Fruit fly (Drosophila melanogaster) whole organism, adult: ENCODE data around the gene CG14441.
A peak's percentile ranks its signal among the peaks of the same experiment; 100 is the strongest.

Source experiments
- CG11617 ChIP-seq: fragments of 200-800 bp; sonication (Bioruptor generic); optimal IDR thresholded peaks from 2 replicates; lab custom pipeline; 2017; ENCODE audit warnings: mild to moderate bottlenecking, missing biosample characterization, missing genetic modification reagents, missing genetic modification characterization
- CG12768 ChIP-seq: fragments of 200-800 bp; sonication (Bioruptor generic); optimal IDR thresholded peaks from 2 replicates; lab custom pipeline; 2017; ENCODE audit warnings: missing biosample characterization, missing genetic modification characterization, mild to moderate bottlenecking, moderate library complexity, missing genetic modification reagents
- CG14711 ChIP-seq: fragments of 200-800 bp; sonication (Bioruptor generic); optimal IDR thresholded peaks from 2 replicates; lab custom pipeline; 2018; ENCODE audit warnings: missing biosample characterization, mild to moderate bottlenecking, missing genetic modification characterization, moderate library complexity
- CG1620 ChIP-seq: fragments of 200-800 bp; sonication (Bioruptor generic); optimal IDR thresholded peaks from 2 replicates; lab custom pipeline; 2016; ENCODE audit warnings: missing biosample characterization, missing genetic modification characterization
- CG33017 ChIP-seq: fragments of 200-800 bp; sonication (Bioruptor generic); optimal IDR thresholded peaks from 2 replicates; lab custom pipeline; 2018; ENCODE audit warnings: missing biosample characterization, mild to moderate bottlenecking, missing genetic modification characterization, moderate library complexity
- CG5204 ChIP-seq: fragments of 200-800 bp; sonication (Bioruptor generic); optimal IDR thresholded peaks from 2 replicates; lab custom pipeline; 2016; ENCODE audit warnings: missing biosample characterization, missing genetic modification characterization
- CG7045 ChIP-seq: fragments of 200-800 bp; sonication (Bioruptor generic); optimal IDR thresholded peaks from 2 replicates; lab custom pipeline; 2017; ENCODE audit warnings: missing biosample characterization, mild to moderate bottlenecking, missing genetic modification characterization
- CG7101 ChIP-seq: fragments of 200-800 bp; sonication (Bioruptor generic); optimal IDR thresholded peaks from 2 replicates; lab custom pipeline; 2018; ENCODE audit warnings: missing biosample characterization, mild to moderate bottlenecking, missing genetic modification characterization, moderate library complexity
- Clk ChIP-seq: fragments of 200-800 bp; sonication (Bioruptor generic); optimal IDR thresholded peaks from 2 replicates; lab custom pipeline; 2017; ENCODE audit warnings: missing biosample characterization, missing genetic modification characterization
- Crg-1 ChIP-seq: fragments of 200-800 bp; sonication (Bioruptor generic); optimal IDR thresholded peaks from 2 replicates; lab custom pipeline; 2016; ENCODE audit warnings: missing biosample characterization, missing genetic modification characterization
- Hr96 ChIP-seq: fragments of 200-800 bp; sonication (Bioruptor generic); optimal IDR thresholded peaks from 2 replicates; lab custom pipeline; 2016; ENCODE audit warnings: missing biosample characterization, missing genetic modification characterization
- Mnt ChIP-seq: fragments of 200-800 bp; sonication (Bioruptor generic); optimal IDR thresholded peaks from 2 replicates; lab custom pipeline; 2016; ENCODE audit warnings: missing biosample characterization, mild to moderate bottlenecking, missing genetic modification characterization
- bab1 ChIP-seq: fragments of 200-800 bp; sonication (Bioruptor generic); optimal IDR thresholded peaks from 3 replicates; lab custom pipeline; 2019; ENCODE audit warnings: missing biosample characterization, mild to moderate bottlenecking, missing genetic modification characterization, moderate library complexity
- cic ChIP-seq: fragments of 200-800 bp; sonication (Bioruptor generic); optimal IDR thresholded peaks from 2 replicates; lab custom pipeline; 2017; ENCODE audit warnings: missing biosample characterization, mild to moderate bottlenecking, missing genetic modification characterization, moderate library complexity
- cnc ChIP-seq, 2 experiments: fragments of >200 bp; optimal IDR thresholded peaks; 2 replicates each; lab custom pipeline; 2017
- kay ChIP-seq: fragments of 200-800 bp; sonication (Bioruptor generic); peaks from one replicate; lab custom pipeline; 2016; ENCODE audit warnings: missing biosample characterization, missing genetic modification characterization, borderline replicate concordance
- ovo ChIP-seq: fragments of 200-800 bp; sonication (Bioruptor generic); optimal IDR thresholded peaks from 2 replicates; lab custom pipeline; 2016; ENCODE audit warnings: missing biosample characterization, missing genetic modification characterization
- pad ChIP-seq: fragments of 200-800 bp; sonication (Bioruptor generic); optimal IDR thresholded peaks from 3 replicates; lab custom pipeline; 2017; ENCODE audit warnings: missing biosample characterization, missing genetic modification characterization, mild to moderate bottlenecking, moderate library complexity, missing genetic modification reagents
- tj ChIP-seq: fragments of 200-800 bp; sonication (Bioruptor generic); optimal IDR thresholded peaks from 3 replicates; lab custom pipeline; 2017; ENCODE audit warnings: missing biosample characterization, mild to moderate bottlenecking, missing genetic modification characterization, moderate library complexity
- toe ChIP-seq: fragments of 200-800 bp; sonication (Bioruptor generic); optimal IDR thresholded peaks from 2 replicates; lab custom pipeline; 2016; ENCODE audit warnings: missing biosample characterization, missing genetic modification characterization

CG14441 gene

dm6 chrX:6716170-6716569 is 16.9 kb downstream of the CG14441 start:
- TF ChIP-seq tj (GFP tag; lab: Kevin White, UChicago) (no peak), CG1620 (no peak), CG5204 (GFP tag; lab: Kevin White, UChicago) (no peak), cnc (optimal IDR thresholded peaks at IDR 0.05; lab: Kevin White, UChicago) (no peak), cic (GFP tag; lab: Kevin White, UChicago) (no peak), Hr96 (GFP tag; lab: Kevin White, UChicago) (no peak), Mnt (GFP tag; lab: Kevin White, UChicago) (no peak), kay (GFP tag; lab: Kevin White, UChicago) (no peak)

- TF ChIP-seq bab1 (GFP tag; lab: Kevin White, UChicago), result peak; percentile 21
- no peak for TF ChIP-seq CG14711 (tag; lab: Kevin White, UChicago)
- no peak for TF ChIP-seq cic (GFP tag; lab: Kevin White, UChicago)
- peak; percentile 21 for TF ChIP-seq CG7101 (tag; lab: Kevin White, UChicago)
- TF ChIP-seq tj (GFP tag; lab: Kevin White, UChicago), result peak; percentile 18
- no peak for TF ChIP-seq Clk
Observed at dm6 chrX:6719259-6719658, 20.0 kb downstream of the CG14441 start.

dm6 chrX:6719968-6720367 is 20.7 kb downstream of the CG14441 start:
- no peak for TF ChIP-seq CG7045 (GFP tag; lab: Kevin White, UChicago)
- TF ChIP-seq CG12768 (GFP tag; lab: Kevin White, UChicago), result no peak
- TF ChIP-seq Hr96 (GFP tag; lab: Kevin White, UChicago), result no peak
- TF ChIP-seq CG11617 (GFP tag; lab: Kevin White, UChicago), result no peak
- no peak for TF ChIP-seq Clk
- TF ChIP-seq CG14711 (tag; lab: Kevin White, UChicago), result no peak
- TF ChIP-seq CG33017 (tag; lab: Kevin White, UChicago), result no peak
- no peak for TF ChIP-seq pad (GFP tag; lab: Kevin White, UChicago)
- no peak for TF ChIP-seq CG1620
- TF ChIP-seq cnc (optimal IDR thresholded peaks at IDR 0.05; lab: Kevin White, UChicago), result no peak
- no peak for TF ChIP-seq cic (GFP tag; lab: Kevin White, UChicago)
- TF ChIP-seq toe (GFP tag; lab: Kevin White, UChicago), result no peak
- no peak for TF ChIP-seq kay (GFP tag; lab: Kevin White, UChicago)
- no peak for TF ChIP-seq Crg-1 (GFP tag; lab: Kevin White, UChicago)

DNA sequence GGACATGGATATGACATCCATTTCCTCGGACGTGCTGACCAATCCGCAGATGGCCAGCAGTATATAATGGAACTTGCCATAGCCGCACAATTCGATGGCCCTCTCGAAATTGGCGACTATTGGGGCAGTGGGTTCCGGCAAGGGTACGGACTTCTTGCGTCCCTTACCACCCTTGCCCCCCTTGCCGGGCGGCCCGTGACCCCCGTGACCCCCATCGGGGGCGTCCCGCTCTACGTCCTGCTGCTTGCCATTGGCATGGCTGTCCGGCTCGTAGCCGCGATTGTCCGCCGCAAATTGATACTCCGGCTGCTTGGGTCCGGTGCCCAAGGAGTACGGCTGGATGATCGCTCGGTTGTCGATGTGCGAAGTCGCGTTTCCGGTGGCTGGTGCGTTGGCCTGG is 24.3 kb downstream of the CG14441 start:
- TF ChIP-seq CG7045 (GFP tag; lab: Kevin White, UChicago) (no peak), CG7101 (tag; lab: Kevin White, UChicago) (no peak), pad (GFP tag; lab: Kevin White, UChicago) (no peak), bab1 (GFP tag; lab: Kevin White, UChicago) (no peak), cnc (optimal IDR thresholded peaks at IDR 0.05; lab: Kevin White, UChicago) (no peak), toe (GFP tag; lab: Kevin White, UChicago) (no peak), CG14711 (tag; lab: Kevin White, UChicago) (no peak), ovo (GFP tag; lab: Kevin White, UChicago) (no peak), Crg-1 (GFP tag; lab: Kevin White, UChicago) (no peak), CG33017 (tag; lab: Kevin White, UChicago) (no peak), Mnt (GFP tag; lab: Kevin White, UChicago) (no peak), Hr96 (GFP tag; lab: Kevin White, UChicago) (no peak), tj (GFP tag; lab: Kevin White, UChicago) (no peak), CG12768 (GFP tag; lab: Kevin White, UChicago) (no peak), CG11617 (GFP tag; lab: Kevin White, UChicago) (no peak), Clk (no peak), CG1620 (no peak), cic (GFP tag; lab: Kevin White, UChicago) (no peak)

DNA sequence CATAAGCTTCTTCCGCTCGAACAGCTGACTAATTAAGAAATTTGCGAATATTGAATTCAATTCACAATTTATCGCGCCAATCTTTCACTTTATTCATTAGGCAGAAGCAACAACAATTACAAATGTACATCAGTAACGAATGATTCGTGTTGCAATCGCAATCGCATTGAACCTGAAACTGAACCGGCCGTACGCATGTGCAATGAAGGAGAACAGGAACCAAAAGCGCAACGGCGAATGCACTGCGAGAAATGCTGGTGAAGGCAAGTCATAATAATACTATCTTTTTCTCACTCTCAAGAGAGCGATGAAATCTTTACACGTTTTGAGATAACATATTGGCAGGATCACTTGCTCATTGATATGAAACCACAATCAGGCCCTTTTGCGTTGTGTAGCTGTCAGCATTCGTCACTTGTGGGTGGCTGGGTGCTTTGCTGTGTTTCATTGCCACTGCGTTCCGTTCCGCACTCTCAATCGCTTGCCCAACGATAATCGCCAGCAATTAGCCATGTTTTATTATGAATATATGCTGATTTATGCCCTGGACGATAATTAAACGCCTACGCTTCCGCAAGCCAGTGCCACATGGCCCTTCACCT is 25.7 kb downstream of the CG14441 start:
- TF ChIP-seq CG7045 (GFP tag; lab: Kevin White, UChicago) (no peak), CG5204 (GFP tag; lab: Kevin White, UChicago) (no peak), toe (GFP tag; lab: Kevin White, UChicago) (no peak), Mnt (GFP tag; lab: Kevin White, UChicago) (no peak), CG12768 (GFP tag; lab: Kevin White, UChicago) (no peak), Clk (no peak), tj (GFP tag; lab: Kevin White, UChicago) (no peak), CG14711 (tag; lab: Kevin White, UChicago) (no peak), Hr96 (GFP tag; lab: Kevin White, UChicago) (no peak), CG1620 (no peak), CG11617 (GFP tag; lab: Kevin White, UChicago) (no peak)

DNA sequence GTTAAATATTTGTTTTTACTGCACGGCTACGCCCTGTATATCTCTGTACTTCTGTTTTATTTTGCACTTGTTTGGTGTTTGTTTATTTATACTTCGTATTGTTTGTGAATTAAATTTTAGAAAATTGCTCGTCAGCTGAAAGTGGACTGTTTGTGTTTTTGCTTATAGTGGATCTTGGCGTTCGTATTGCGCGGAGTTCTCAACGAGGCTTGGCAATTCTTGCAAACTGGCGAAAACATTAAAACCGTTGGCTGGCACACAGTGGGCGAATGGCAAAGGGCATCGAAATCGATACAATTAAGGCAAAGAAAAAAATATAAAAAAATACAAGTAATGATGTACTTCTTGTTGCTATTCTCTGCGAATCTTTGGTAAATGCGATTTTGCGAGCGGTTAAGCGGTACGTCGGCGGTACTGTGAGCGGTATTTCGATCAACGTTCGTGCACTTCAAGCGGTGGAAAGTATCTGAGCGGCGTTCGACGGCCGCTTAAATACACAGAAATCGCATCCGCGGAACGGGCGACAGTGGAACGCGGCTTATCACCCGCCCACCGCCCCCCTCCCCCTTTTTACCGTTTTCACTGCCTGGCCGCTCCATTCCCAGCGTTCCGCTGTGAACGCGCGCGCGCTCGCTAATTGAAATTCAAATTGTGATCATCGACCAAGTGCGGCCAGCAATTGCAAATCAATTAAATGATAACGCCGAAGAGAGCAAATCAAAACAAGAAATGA is 27.6 kb downstream of the CG14441 start:
- TF ChIP-seq CG11617 (GFP tag; lab: Kevin White, UChicago), result no peak
- TF ChIP-seq bab1 (GFP tag; lab: Kevin White, UChicago), result peak; percentile 50
- no peak for TF ChIP-seq CG7045 (GFP tag; lab: Kevin White, UChicago)
- no peak for TF ChIP-seq toe (GFP tag; lab: Kevin White, UChicago)
- no peak for TF ChIP-seq CG12768 (GFP tag; lab: Kevin White, UChicago)
- no peak for TF ChIP-seq Crg-1 (GFP tag; lab: Kevin White, UChicago)
- TF ChIP-seq cic (GFP tag; lab: Kevin White, UChicago), result no peak
- peak; percentile 71 for TF ChIP-seq ovo (GFP tag; lab: Kevin White, UChicago)
- no peak for TF ChIP-seq cnc (optimal IDR thresholded peaks at IDR 0.05; lab: Kevin White, UChicago)
- no peak for TF ChIP-seq CG1620
- TF ChIP-seq pad (GFP tag; lab: Kevin White, UChicago), result no peak
- no peak for TF ChIP-seq kay (GFP tag; lab: Kevin White, UChicago)
- no peak for TF ChIP-seq CG5204 (GFP tag; lab: Kevin White, UChicago)
- no peak for TF ChIP-seq Mnt (GFP tag; lab: Kevin White, UChicago)
- peak; percentile 90 for TF ChIP-seq tj (GFP tag; lab: Kevin White, UChicago)
